Fruit fly (Drosophila melanogaster) whole organism, embryonic: Measurements from ENCODE around the gene CG14332.

Experiments used
- Adf1 ChIP-seq: fragments of 200-800 bp; sonication (Bioruptor generic); IDR thresholded peaks from 2 replicates; pipeline ENCODE4 v1.3.6; 2022; ENCODE audit warnings: missing biosample characterization, missing genetic modification characterization
- pnt ChIP-seq: fragments of 200-800 bp; sonication (Bioruptor generic); optimal IDR thresholded peaks from 3 replicates; lab custom pipeline; 2016; ENCODE audit warnings: missing biosample characterization, missing genetic modification characterization
- zfh2 ChIP-seq: fragments of 200-800 bp; sonication (Bioruptor generic); optimal IDR thresholded peaks from 2 replicates; lab custom pipeline; 2016; ENCODE audit warnings: missing biosample characterization, missing genetic modification characterization

DNA sequence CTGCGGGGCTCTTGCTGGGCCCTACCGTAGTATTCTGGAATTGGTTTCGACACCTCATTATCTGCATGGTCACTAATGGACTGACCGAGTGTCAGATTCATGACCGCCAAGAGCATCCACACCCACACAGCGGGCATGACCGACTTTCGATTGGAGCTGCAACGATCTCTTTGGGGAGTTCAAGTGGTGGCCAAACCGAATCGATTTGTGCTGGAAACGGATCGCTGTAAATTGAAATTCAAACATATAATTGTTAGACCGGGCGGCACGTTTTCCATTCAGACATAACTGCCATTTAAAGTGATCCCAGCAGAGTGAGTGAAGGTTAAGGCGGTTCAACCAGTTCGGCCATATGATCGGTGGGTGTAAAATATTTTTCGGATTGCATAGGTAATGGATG lies 15.6 kb downstream of the CG14332 start, which contains the start of the genes CG42824 and CG42798:
- TF ChIP-seq pnt (no peak), Adf1 (GFP tag; lab: Robert Waterston, UW) (no peak), zfh2 (GFP tag; lab: Kevin White, UChicago) (no peak)
